Worm (Caenorhabditis elegans): Measurements from ENCODE around the gene mrpl-37.
A peak's percentile ranks its signal among the peaks of the same experiment; 100 is the strongest.

Gene mrpl-37

ce11 chrII:13611186-13611585, 36.3 kb upstream of the mrpl-37 start, which contains the start of gene gst-24:
Gene gst-24, minus strand, starts transcription at chrII:13611366.
- TF ChIP-seq pha-4 (tag; optimal IDR thresholded peaks at IDR 0.05) = peak; percentile 42
- TF ChIP-seq elt-3 (tag; optimal IDR thresholded peaks at IDR 0.05) = no peak

- peak; percentile 68 for TF ChIP-seq nhr-43 (tag; optimal IDR thresholded peaks at IDR 0.05; ENCODE audit: poor library complexity, severe bottlenecking)
- peak; percentile 53 for TF ChIP-seq ceh-28 (tag; optimal IDR thresholded peaks at IDR 0.05)
- peak; percentile 64 for TF ChIP-seq elt-2 (tag; optimal IDR thresholded peaks at IDR 0.05)
- TF ChIP-seq nhr-25 (tag; optimal IDR thresholded peaks at IDR 0.05) = peak; percentile 64
- TF ChIP-seq mdl-1 (tag; optimal IDR thresholded peaks at IDR 0.05) = peak; percentile 54
- peak; percentile 8 for TF ChIP-seq nfya-1 (tag; optimal IDR thresholded peaks at IDR 0.05; ENCODE audit: insufficient read depth)
- no peak for TF ChIP-seq nhr-67 (tag; optimal IDR thresholded peaks at IDR 0.05)
- peak; percentile 61 for TF ChIP-seq elt-1 (tag; optimal IDR thresholded peaks at IDR 0.05)
- TF ChIP-seq pha-4 (tag; optimal IDR thresholded peaks at IDR 0.05) = peak; percentile 75
- TF ChIP-seq jun-1 (tag; optimal IDR thresholded peaks at IDR 0.05) = peak; percentile 14
- TF ChIP-seq nhr-23 (tag; optimal IDR thresholded peaks at IDR 0.05) = peak; percentile 48
- TF ChIP-seq skn-1 (tag; optimal IDR thresholded peaks at IDR 0.05) = no peak
- TF ChIP-seq unc-62 (GFP tag; optimal IDR thresholded peaks at IDR 0.05) = no peak
- TF ChIP-seq pqm-1 (tag; optimal IDR thresholded peaks at IDR 0.05) = peak; percentile 49
Measured at ce11 chrII:13609655-13610054, 34.8 kb upstream of the mrpl-37 start, which contains the start of gene gst-20. Gene gst-20, minus strand, starts transcription at chrII:13609824.

- no peak for TF ChIP-seq egl-27 (tag; optimal IDR thresholded peaks at IDR 0.05)
- no peak for TF ChIP-seq elt-2 (tag; optimal IDR thresholded peaks at IDR 0.05)
- TF ChIP-seq R02D3.7 (tag; optimal IDR thresholded peaks at IDR 0.05) = no peak
- no peak for TF ChIP-seq fkh-10 (GFP tag; optimal IDR thresholded peaks at IDR 0.05)
Measured at ce11 chrII:13600904-13601303, 26.0 kb upstream of the mrpl-37 start, which contains the start of gene csp-1. Gene csp-1, plus strand, starts transcription at chrII:13601204.

DNA sequence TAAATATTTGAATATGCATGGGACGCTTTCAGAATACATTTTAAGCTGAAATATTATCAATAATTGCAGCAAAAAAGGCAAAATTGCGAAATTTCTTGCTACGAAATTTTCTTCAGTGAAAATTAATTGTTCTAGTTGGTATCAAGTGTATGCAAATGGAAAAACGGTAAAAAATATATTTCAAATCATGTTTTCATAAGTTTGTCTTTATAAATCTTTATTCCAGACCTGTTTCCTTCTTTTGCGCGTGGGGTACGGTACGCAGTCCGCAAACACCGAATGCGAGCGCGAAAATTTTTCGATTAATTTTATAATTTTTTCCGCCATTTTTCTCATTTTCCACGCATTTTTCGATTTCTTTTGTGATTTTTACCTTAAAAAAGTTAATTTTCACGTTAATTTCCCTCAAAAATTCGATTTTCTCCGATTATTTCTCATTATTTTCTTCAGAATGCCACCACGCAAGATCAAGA, 21.7 kb upstream of the mrpl-37 start, which contains the start of the genes fbxc-23 and csc-1:
fbxc-23 (minus strand) TSS at position 51 of the 473 bp plus-strand sequence.
csc-1 (plus strand) TSS at position 451 of the 473 bp plus-strand sequence.
- TF ChIP-seq nfya-1 (tag; optimal IDR thresholded peaks at IDR 0.05; ENCODE audit: insufficient read depth) = peak; percentile 83
- no peak for TF ChIP-seq elt-3 (tag; optimal IDR thresholded peaks at IDR 0.05)
- no peak for TF ChIP-seq fkh-10 (GFP tag; optimal IDR thresholded peaks at IDR 0.05)
- TF ChIP-seq unc-62 (GFP tag; optimal IDR thresholded peaks at IDR 0.05) = no peak
- TF ChIP-seq lin-39 (tag; optimal IDR thresholded peaks at IDR 0.05) = peak; percentile 32
- no peak for TF ChIP-seq tbx-2 (tag; optimal IDR thresholded peaks at IDR 0.05)
- no peak for TF ChIP-seq elt-1 (tag; optimal IDR thresholded peaks at IDR 0.05)
- no peak for TF ChIP-seq ceh-28 (tag; optimal IDR thresholded peaks at IDR 0.05)
- no peak for TF ChIP-seq nhr-11 (tag; optimal IDR thresholded peaks at IDR 0.05)
- no peak for TF ChIP-seq skn-1 (tag; optimal IDR thresholded peaks at IDR 0.05)
- TF ChIP-seq nhr-237 (tag; optimal IDR thresholded peaks at IDR 0.05) = no peak
- TF ChIP-seq nhr-67 (tag; optimal IDR thresholded peaks at IDR 0.05) = no peak
- no peak for TF ChIP-seq hmg-11 (tag; optimal IDR thresholded peaks at IDR 0.05)
- TF ChIP-seq aly-2 (tag; optimal IDR thresholded peaks at IDR 0.05) = no peak
- TF ChIP-seq jun-1 (tag; optimal IDR thresholded peaks at IDR 0.05) = no peak
- TF ChIP-seq nhr-25 (tag; optimal IDR thresholded peaks at IDR 0.05) = peak; percentile 22
- no peak for TF ChIP-seq pqm-1 (tag; optimal IDR thresholded peaks at IDR 0.05)
- no peak for TF ChIP-seq zag-1 (tag; optimal IDR thresholded peaks at IDR 0.05)
- peak; percentile 69 for TF ChIP-seq nhr-23 (tag; optimal IDR thresholded peaks at IDR 0.05)
- TF ChIP-seq nhr-28 (tag; optimal IDR thresholded peaks at IDR 0.05) = no peak
- TF ChIP-seq egl-27 (tag; optimal IDR thresholded peaks at IDR 0.05) = no peak
- no peak for TF ChIP-seq egl-5 (tag; optimal IDR thresholded peaks at IDR 0.05)
- no peak for TF ChIP-seq ZK546.5 (tag; optimal IDR thresholded peaks at IDR 0.05)
- TF ChIP-seq nhr-43 (tag; optimal IDR thresholded peaks at IDR 0.05; ENCODE audit: poor library complexity, severe bottlenecking) = no peak
- no peak for TF ChIP-seq fos-1 (tag; optimal IDR thresholded peaks at IDR 0.05)
- no peak for TF ChIP-seq ama-1 (optimal IDR thresholded peaks at IDR 0.05)
- no peak for TF ChIP-seq fkh-2 (tag; optimal IDR thresholded peaks at IDR 0.05)
- TF ChIP-seq ceh-9 (tag; optimal IDR thresholded peaks at IDR 0.05) = no peak
- TF ChIP-seq daf-12 (tag; optimal IDR thresholded peaks at IDR 0.05) = no peak
- no peak for TF ChIP-seq unc-39 (tag; optimal IDR thresholded peaks at IDR 0.05)
- no peak for TF ChIP-seq sea-2 (GFP tag; optimal IDR thresholded peaks at IDR 0.05)
- TF ChIP-seq nhr-12 (tag; optimal IDR thresholded peaks at IDR 0.05) = no peak
- TF ChIP-seq lin-15B (tag; optimal IDR thresholded peaks at IDR 0.05) = peak; percentile 61
- TF ChIP-seq R02D3.7 (tag; optimal IDR thresholded peaks at IDR 0.05) = no peak
- no peak for TF ChIP-seq lsy-12 (tag; optimal IDR thresholded peaks at IDR 0.05)
- no peak for TF ChIP-seq ztf-4 (tag; optimal IDR thresholded peaks at IDR 0.05)
- TF ChIP-seq mml-1 (tag; optimal IDR thresholded peaks at IDR 0.05) = no peak
- TF ChIP-seq snpc-4 (tag; optimal IDR thresholded peaks at IDR 0.05) = peak; percentile 58
- TF ChIP-seq ceh-16 (tag; optimal IDR thresholded peaks at IDR 0.05) = no peak
- no peak for TF ChIP-seq ceh-82 (tag; optimal IDR thresholded peaks at IDR 0.05)
- no peak for TF ChIP-seq ztf-11 (tag; optimal IDR thresholded peaks at IDR 0.05)
- peak; percentile 64 for TF ChIP-seq pha-4 (tag; optimal IDR thresholded peaks at IDR 0.05)
- TF ChIP-seq nhr-77 (tag; optimal IDR thresholded peaks at IDR 0.05) = no peak
- TF ChIP-seq mdl-1 (tag; optimal IDR thresholded peaks at IDR 0.05) = no peak

Data from whole organism, L3 larva.